Worm (Caenorhabditis elegans) whole organism, mixed stage, embryonic: Measurements from ENCODE around the gene pqn-94.

ENCODE experiments used
- ceh-43 ChIP-seq: fragments of 200-800 bp; sonication (Bioruptor generic); optimal IDR thresholded peaks from 2 replicates; lab custom pipeline; 2018; ENCODE audit warnings: mild to moderate bottlenecking, missing genetic modification characterization, moderate library complexity, missing compliant biosample characterization
- ces-1 ChIP-seq: fragments of 150-350 bp; optimal IDR thresholded peaks from 2 replicates; lab custom pipeline; 2014; ENCODE audit warnings: missing biosample characterization, missing genetic modification reagents, missing genetic modification characterization
- elt-1 ChIP-seq: sonication (generic microtip); optimal IDR thresholded peaks from 2 replicates; lab custom pipeline; 2017; ENCODE audit warnings: missing genetic modification characterization, mild to moderate bottlenecking, missing compliant biosample characterization, antibody characterized with exemption, moderate library complexity, borderline replicate concordance; ENCODE audit not compliant: insufficient read depth
- elt-3 ChIP-seq: fragments of 150-350 bp; optimal IDR thresholded peaks from 2 replicates; lab custom pipeline; 2014; ENCODE audit warnings: missing biosample characterization, missing genetic modification characterization
- lsy-2 ChIP-seq: fragments of 150-350 bp; optimal IDR thresholded peaks from 2 replicates; lab custom pipeline; 2014; ENCODE audit warnings: missing biosample characterization, missing genetic modification characterization
- nhr-12 ChIP-seq: fragments of 150-350 bp; optimal IDR thresholded peaks from 2 replicates; lab custom pipeline; 2014; ENCODE audit warnings: missing biosample characterization, missing genetic modification characterization
- nhr-237 ChIP-seq: fragments of 150-350 bp; optimal IDR thresholded peaks from 2 replicates; lab custom pipeline; 2014; ENCODE audit warnings: missing biosample characterization, missing genetic modification characterization
- nhr-28 ChIP-seq: fragments of 150-350 bp; optimal IDR thresholded peaks from 2 replicates; lab custom pipeline; 2014; ENCODE audit warnings: missing biosample characterization, missing genetic modification characterization
- snpc-4 ChIP-seq: fragments of 150-350 bp; optimal IDR thresholded peaks from 2 replicates; lab custom pipeline; 2014; ENCODE audit warnings: missing biosample characterization, missing genetic modification characterization
- unc-62 ChIP-seq: fragments of 150-350 bp; optimal IDR thresholded peaks from 2 replicates; lab custom pipeline; 2014; ENCODE audit warnings: missing biosample characterization, missing genetic modification reagents, missing genetic modification characterization

DNA sequence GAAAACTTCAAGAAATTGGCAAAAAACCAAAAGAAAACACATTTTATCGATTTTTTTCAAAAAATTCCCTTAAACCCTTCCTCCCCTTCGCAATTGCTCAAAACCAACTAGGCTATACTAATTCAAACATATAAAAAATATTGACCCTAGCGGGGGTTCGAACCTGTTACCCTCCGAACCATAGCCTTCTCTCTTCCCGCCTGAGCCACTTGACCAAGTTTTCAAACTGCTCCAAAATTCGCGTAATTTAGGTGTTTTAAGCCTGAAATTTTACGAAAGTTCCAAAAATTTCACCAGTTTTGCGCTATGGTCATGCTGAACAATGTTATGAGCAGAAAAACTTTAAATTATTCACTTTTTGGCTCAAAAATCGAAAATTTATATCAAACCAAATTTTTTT is 45.2 kb downstream of the pqn-94 start:
- TF ChIP-seq nhr-28 (tag; lab: Kevin White, UChicago) (no peak), unc-62 (GFP tag; lab: Kevin White, UChicago) (no peak), ceh-43 (GFP tag; lab: Kevin White, UChicago) (no peak), elt-1 (tag; lab: Kevin White, UChicago) (no peak), snpc-4 (no peak), nhr-237 (tag; lab: Kevin White, UChicago) (no peak), lsy-2 (no peak), elt-3 (tag; lab: Kevin White, UChicago) (no peak), nhr-12 (tag; lab: Kevin White, UChicago) (no peak), ces-1 (GFP tag; lab: Kevin White, UChicago) (no peak)
